Worm (Caenorhabditis elegans) whole organism, L2 larva: ENCODE measurements around the gene srd-12.

ENCODE experiments used
- C34F6.9 ChIP-seq: fragments of 150-350 bp; optimal IDR thresholded peaks from 2 replicates; lab custom pipeline; 2014; ENCODE audit warnings: missing biosample characterization, missing genetic modification characterization
- ceh-16 ChIP-seq: fragments of 150-350 bp; optimal IDR thresholded peaks from 2 replicates; lab custom pipeline; 2014; ENCODE audit warnings: missing biosample characterization, missing genetic modification characterization
- elt-3 ChIP-seq: sonication (generic microtip); optimal IDR thresholded peaks from 2 replicates; lab custom pipeline; 2017; ENCODE audit warnings: missing biosample characterization, missing genetic modification characterization
- mdl-1 ChIP-seq, 2 experiments: fragments of 150-350 bp in 1 of 2; sonication (generic microtip) in 1 of 2; optimal IDR thresholded peaks; 2 replicates each; lab custom pipeline; 2017; ENCODE audit warnings: missing biosample characterization in 2 of 2, missing genetic modification characterization in 2 of 2
- nhr-129 ChIP-seq: fragments of 150-350 bp; optimal IDR thresholded peaks from 2 replicates; lab custom pipeline; 2014; ENCODE audit warnings: missing biosample characterization, missing genetic modification characterization
- ztf-11 ChIP-seq: sonication (generic microtip); optimal IDR thresholded peaks from 2 replicates; lab custom pipeline; 2017; ENCODE audit warnings: missing biosample characterization, missing genetic modification characterization

- TF ChIP-seq ceh-16 (tag; lab: Kevin White, UChicago) (no peak), ztf-11 (tag; lab: Kevin White, UChicago) (no peak), elt-3 (no peak), C34F6.9 (no peak), nhr-129 (tag; lab: Kevin White, UChicago) (no peak), mdl-1 (tag; optimal IDR thresholded peaks at IDR 0.05; lab: Kevin White, UChicago) (no peak)
Observed at ce11 chrIV:5664375-5665004, 34.4 kb upstream of the srd-12 start, which contains the start of gene bec-1.
